Worm (Caenorhabditis elegans) whole organism, L3 larva: Measurements from ENCODE around the gene ugt-56.

Source experiments
- ceh-28 ChIP-seq: fragments of 150-350 bp; optimal IDR thresholded peaks from 2 replicates; lab custom pipeline; 2014; ENCODE audit warnings: missing biosample characterization, missing genetic modification reagents, missing genetic modification characterization
- elt-1 ChIP-seq: fragments of 150-350 bp; optimal IDR thresholded peaks from 2 replicates; lab custom pipeline; 2014; ENCODE audit warnings: missing biosample characterization, missing genetic modification characterization
- nhr-25 ChIP-seq: sonication (generic microtip); optimal IDR thresholded peaks from 2 replicates; lab custom pipeline; 2017; ENCODE audit warnings: missing biosample characterization, missing genetic modification characterization
- pha-4 ChIP-seq: fragments of 150-350 bp; optimal IDR thresholded peaks from 2 replicates; lab custom pipeline; 2014; ENCODE audit warnings: missing biosample characterization, missing genetic modification reagents, missing genetic modification characterization
- skn-1 ChIP-seq: fragments of 150-350 bp; optimal IDR thresholded peaks from 2 replicates; lab custom pipeline; 2014; ENCODE audit warnings: missing biosample characterization, missing genetic modification characterization
- unc-62 ChIP-seq: fragments of 150-350 bp; sonication (generic microtip); optimal IDR thresholded peaks from 4 replicates; lab custom pipeline; 2014; ENCODE audit warnings: missing biosample characterization, missing genetic modification reagents, missing genetic modification characterization

DNA sequence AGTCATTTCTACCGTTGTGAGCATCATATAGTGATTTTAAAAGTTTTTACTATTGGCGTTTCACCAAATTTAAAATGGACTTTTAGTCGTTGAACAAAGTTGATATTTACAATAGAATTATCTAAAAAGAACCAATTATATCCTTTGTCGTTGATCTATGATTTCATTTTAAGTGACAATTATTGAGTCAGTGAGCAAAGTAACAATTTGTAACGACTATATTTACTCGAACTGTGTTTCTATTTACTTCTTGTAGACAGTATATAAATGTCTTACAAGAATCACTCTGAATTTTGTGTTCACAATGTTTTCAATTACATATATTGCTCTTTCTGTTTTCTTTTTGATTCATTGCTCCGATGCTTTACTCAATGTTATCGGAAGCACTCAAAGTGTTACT is 17.7 kb upstream of the ugt-56 start, which contains the start of gene ttr-22:
- TF ChIP-seq elt-1 (tag; lab: Kevin White, UChicago) (no peak), unc-62 (GFP tag; lab: Kevin White, UChicago) (no peak), pha-4 (tag; lab: Kevin White, UChicago) (no peak), nhr-25 (tag; lab: Kevin White, UChicago) (no peak), skn-1 (tag; lab: Kevin White, UChicago) (no peak), ceh-28 (tag; lab: Kevin White, UChicago) (no peak)
